In the genomic region with DNA sequence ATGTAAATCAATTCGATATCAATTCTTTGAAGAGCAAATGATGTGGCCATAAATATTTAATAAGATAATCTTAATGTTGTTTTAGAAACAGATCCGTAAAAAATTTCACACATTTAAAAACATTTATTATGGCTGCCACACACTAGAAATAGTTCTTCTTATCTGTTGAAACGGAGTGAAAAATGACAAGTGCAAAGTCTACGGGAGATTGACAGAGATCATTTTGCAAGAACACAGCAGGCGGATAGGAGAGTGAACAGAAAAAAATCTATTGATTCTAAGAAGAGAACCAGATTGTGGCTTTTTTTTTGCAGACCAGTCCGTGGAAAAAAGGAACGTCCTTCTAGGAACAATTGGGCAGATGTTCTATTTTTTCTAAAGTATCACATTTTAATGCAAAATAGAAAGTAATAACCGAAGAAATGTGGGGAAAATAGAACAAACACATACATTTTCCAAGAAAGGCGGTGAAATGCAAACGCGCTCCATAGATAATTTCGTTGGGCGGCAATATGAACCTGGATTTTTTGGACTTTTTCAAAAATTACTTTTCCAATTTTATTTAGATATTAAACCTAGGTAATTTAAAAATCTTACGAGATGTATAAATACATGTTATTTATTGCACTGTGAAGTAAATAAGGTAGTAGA, we compare ENCODE assay signal across 4 worm cellular contexts.
TF ChIP-seq lines count a peak whose summit lies in the region.

No protein-coding gene starts in this region.

TF ChIP-seq in whole organism, L1 larva, 84 proteins besides CTCF, POLR2A, EP300 and RAD21 (continued from another document):
- TF ChIP-seq fkh-10 (GFP tag; optimal IDR thresholded peaks at IDR 0.05; lab: Kevin White, UChicago) (no peak), blmp-1 (tag; optimal IDR thresholded peaks at IDR 0.05; lab: Kevin White, UChicago) (peak; percentile 9), C04F5.9 (tag; optimal IDR thresholded peaks at IDR 0.05; lab: Kevin White, UChicago) (no peak), nhr-28 (tag; optimal IDR thresholded peaks at IDR 0.05; lab: Kevin White, UChicago) (no peak), sup-37 (GFP tag; optimal IDR thresholded peaks at IDR 0.05; lab: Kevin White, UChicago) (no peak), efl-1 (optimal IDR thresholded peaks at IDR 0.05; lab: Kevin White, UChicago) (peak; percentile 55 to 70), efl-1 (GFP tag; optimal IDR thresholded peaks at IDR 0.05 in 1 of 2; lab: Kevin White, UChicago) (peak; percentile 78 to 97), lin-15B (tag; optimal IDR thresholded peaks at IDR 0.05; lab: Kevin White, UChicago) (peak; percentile 42), nhr-71 (tag; optimal IDR thresholded peaks at IDR 0.05; lab: Kevin White, UChicago) (peak; percentile 36), snu-23 (GFP tag; optimal IDR thresholded peaks at IDR 0.05; lab: Kevin White, UChicago) (peak; percentile 3), ets-5 (GFP tag; IDR thresholded peaks at IDR 0.05; lab: Robert Waterston, UW) (no peak), ztf-11 (tag; optimal IDR thresholded peaks at IDR 0.05; lab: Kevin White, UChicago) (no peak), egl-13 (tag; optimal IDR thresholded peaks at IDR 0.05; lab: Kevin White, UChicago) (no peak), grh-1 (GFP tag; IDR thresholded peaks at IDR 0.05; lab: Robert Waterston, UW) (no peak), lir-3 (tag; optimal IDR thresholded peaks at IDR 0.05; lab: Kevin White, UChicago; ENCODE audit: poor library complexity) (no peak)

TF ChIP-seq in whole organism, L2 larva, 48 proteins besides CTCF, POLR2A, EP300 and RAD21 (continued from another document):
- TF ChIP-seq lsy-2 (tag; optimal IDR thresholded peaks at IDR 0.05; lab: Kevin White, UChicago) (peak in 1 of 2 experiments; percentile 44), ama-1 (optimal IDR thresholded peaks at IDR 0.05; lab: Kevin White, UChicago) (no peak), fos-1 (tag; optimal IDR thresholded peaks at IDR 0.05; lab: Kevin White, UChicago) (no peak), lin-39 (tag; optimal IDR thresholded peaks at IDR 0.05; lab: Kevin White, UChicago) (no peak), nhr-12 (tag; optimal IDR thresholded peaks at IDR 0.05; lab: Kevin White, UChicago) (no peak), peb-1 (tag; optimal IDR thresholded peaks at IDR 0.05; lab: Kevin White, UChicago) (no peak), mdl-1 (tag; optimal IDR thresholded peaks at IDR 0.05; lab: Kevin White, UChicago) (no peak), egl-27 (tag; optimal IDR thresholded peaks at IDR 0.05; lab: Kevin White, UChicago) (no peak), nhr-11 (tag; optimal IDR thresholded peaks at IDR 0.05; lab: Kevin White, UChicago) (no peak), unc-62 (GFP tag; optimal IDR thresholded peaks at IDR 0.05; lab: Kevin White, UChicago) (no peak), mab-5 (tag; optimal IDR thresholded peaks at IDR 0.05; lab: Kevin White, UChicago) (no peak), ztf-1 (GFP tag; conservative IDR thresholded peaks at IDR 0.05; lab: Robert Waterston, UW) (no peak), nhr-25 (tag; optimal IDR thresholded peaks at IDR 0.05; lab: Kevin White, UChicago) (no peak)
TF ChIP-seq in whole organism, L2 larva: peak in this region for 4.

TF ChIP-seq in whole organism, L4 larva, 104 proteins besides CTCF, POLR2A, EP300 and RAD21 (continued from another document and continues in another):
- peak; percentile 5 for TF ChIP-seq nhr-28 (tag; optimal IDR thresholded peaks at IDR 0.05; lab: Kevin White, UChicago)
- TF ChIP-seq zfp-3 (GFP tag; conservative IDR thresholded peaks at IDR 0.05; lab: Robert Waterston, UW) = no peak
- peak; percentile 26 for TF ChIP-seq mes-2 (tag; optimal IDR thresholded peaks at IDR 0.05; lab: Kevin White, UChicago; ENCODE audit: poor library complexity, severe bottlenecking)
- TF ChIP-seq F37D6.2 (tag; optimal IDR thresholded peaks at IDR 0.05; lab: Kevin White, UChicago) = no peak
- no peak for TF ChIP-seq F49E8.2 (tag; optimal IDR thresholded peaks at IDR 0.05; lab: Kevin White, UChicago; ENCODE audit: borderline replicate concordance)
- TF ChIP-seq unc-39 (tag; optimal IDR thresholded peaks at IDR 0.05; lab: Kevin White, UChicago) = no peak
- TF ChIP-seq attf-4 (tag; optimal IDR thresholded peaks at IDR 0.05; lab: Kevin White, UChicago) = no peak
- no peak for TF ChIP-seq gei-8 (GFP tag; optimal IDR thresholded peaks at IDR 0.05; lab: Kevin White, UChicago)
- no peak for TF ChIP-seq nhr-42 (GFP tag; IDR thresholded peaks at IDR 0.05; lab: Robert Waterston, UW)
- TF ChIP-seq F10B5.3 (tag; optimal IDR thresholded peaks at IDR 0.05; lab: Kevin White, UChicago) = no peak
- no peak for TF ChIP-seq ceh-44 (GFP tag; IDR thresholded peaks at IDR 0.05; lab: Robert Waterston, UW)
- TF ChIP-seq jun-1 (tag; optimal IDR thresholded peaks at IDR 0.05; lab: Kevin White, UChicago) = no peak
- no peak for TF ChIP-seq snpc-4 (tag; optimal IDR thresholded peaks at IDR 0.05; lab: Kevin White, UChicago)
- no peak for TF ChIP-seq vab-7 (GFP tag; IDR thresholded peaks at IDR 0.05; lab: Robert Waterston, UW)
- peak; percentile 14 for TF ChIP-seq nhr-48 (tag; optimal IDR thresholded peaks at IDR 0.05; lab: Kevin White, UChicago)
- TF ChIP-seq zfp-2 (tag; optimal IDR thresholded peaks at IDR 0.05; lab: Kevin White, UChicago) = no peak
- peak in 1 of 2 experiments; percentile 87 for TF ChIP-seq unc-62 (GFP tag; optimal IDR thresholded peaks at IDR 0.05 in 1 of 2; lab: Kevin White, UChicago)
- TF ChIP-seq unc-62 (tag; optimal IDR thresholded peaks at IDR 0.05; lab: Kevin White, UChicago) = no peak
- TF ChIP-seq nhr-41 (GFP tag; IDR thresholded peaks at IDR 0.05; lab: Robert Waterston, UW) = no peak
- no peak for TF ChIP-seq D1046.2 (GFP tag; IDR thresholded peaks at IDR 0.05; lab: Robert Waterston, UW)
- TF ChIP-seq set-16 (GFP tag; IDR thresholded peaks at IDR 0.05; lab: Robert Waterston, UW) = no peak
- no peak for TF ChIP-seq madf-9 (GFP tag; conservative IDR thresholded peaks at IDR 0.05; lab: Robert Waterston, UW)
- TF ChIP-seq T20F7.1 (GFP tag; optimal IDR thresholded peaks at IDR 0.05; lab: Kevin White, UChicago) = no peak
- no peak for TF ChIP-seq ama-1 (optimal IDR thresholded peaks at IDR 0.05; lab: Kevin White, UChicago)
- TF ChIP-seq R02D3.7 (tag; optimal IDR thresholded peaks at IDR 0.05; lab: Kevin White, UChicago) = no peak
- TF ChIP-seq mxl-2 (GFP tag; conservative IDR thresholded peaks at IDR 0.05; lab: Robert Waterston, UW) = no peak
- TF ChIP-seq aha-1 (tag; lab: Kevin White, UChicago) = peak; percentile 98
- TF ChIP-seq hmg-1.1 (GFP tag; IDR thresholded peaks at IDR 0.05; lab: Robert Waterston, UW) = no peak
- TF ChIP-seq lin-15B (tag; optimal IDR thresholded peaks at IDR 0.05; lab: Kevin White, UChicago) = no peak
- no peak for TF ChIP-seq pha-4 (GFP tag; IDR thresholded peaks at IDR 0.05; lab: Robert Waterston, UW)
- TF ChIP-seq pha-4 (tag; optimal IDR thresholded peaks at IDR 0.05; lab: Kevin White, UChicago) = peak; percentile 0
- no peak for TF ChIP-seq ceh-32 (tag; optimal IDR thresholded peaks at IDR 0.05; lab: Kevin White, UChicago; ENCODE audit: poor library complexity)
- TF ChIP-seq ZK546.5 (tag; optimal IDR thresholded peaks at IDR 0.05; lab: Kevin White, UChicago) = no peak
- no peak for TF ChIP-seq fos-1 (tag; optimal IDR thresholded peaks at IDR 0.05; lab: Kevin White, UChicago)
- TF ChIP-seq tra-1 (GFP tag; IDR thresholded peaks at IDR 0.05; lab: Robert Waterston, UW) = no peak
- TF ChIP-seq dmd-6 (GFP tag; IDR thresholded peaks at IDR 0.05; lab: Robert Waterston, UW) = peak; percentile 54
- no peak for TF ChIP-seq zag-1 (tag; optimal IDR thresholded peaks at IDR 0.05; lab: Kevin White, UChicago)
- TF ChIP-seq daf-16 (GFP tag; optimal IDR thresholded peaks at IDR 0.05; lab: Kevin White, UChicago) = no peak
- peak; percentile 17 for TF ChIP-seq daf-16 (tag; optimal IDR thresholded peaks at IDR 0.05; lab: Kevin White, UChicago)
- no peak for TF ChIP-seq nhr-77 (tag; optimal IDR thresholded peaks at IDR 0.05; lab: Kevin White, UChicago)
- TF ChIP-seq dmd-8 (GFP tag; IDR thresholded peaks at IDR 0.05; lab: Robert Waterston, UW) = no peak
- TF ChIP-seq lin-29 (GFP tag; IDR thresholded peaks at IDR 0.05; lab: Robert Waterston, UW) = no peak
- no peak for TF ChIP-seq egl-27 (tag; optimal IDR thresholded peaks at IDR 0.05; lab: Kevin White, UChicago)
- TF ChIP-seq mxl-3 (GFP tag; optimal IDR thresholded peaks at IDR 0.05; lab: Kevin White, UChicago) = no peak
- TF ChIP-seq lir-3 (tag; optimal IDR thresholded peaks at IDR 0.05; lab: Kevin White, UChicago) = no peak
- no peak for TF ChIP-seq lin-13 (GFP tag; optimal IDR thresholded peaks at IDR 0.05; lab: Kevin White, UChicago)
- peak; percentile 20; the same call in 1 of the 2 replicates for TF ChIP-seq Y48G9A.11 (GFP tag; IDR thresholded peaks at IDR 0.05; lab: Robert Waterston, UW)
- no peak for TF ChIP-seq ceh-62 (tag; optimal IDR thresholded peaks at IDR 0.05; lab: Kevin White, UChicago)
- no peak for TF ChIP-seq cey-2 (tag; optimal IDR thresholded peaks at IDR 0.05; lab: Kevin White, UChicago; ENCODE audit: borderline replicate concordance, insufficient read depth)
- no peak for TF ChIP-seq snpc-1.2 (GFP tag; IDR thresholded peaks at IDR 0.05; lab: Robert Waterston, UW)
- TF ChIP-seq lin-38 (GFP tag; IDR thresholded peaks at IDR 0.05; lab: Robert Waterston, UW) = peak; percentile 92
- TF ChIP-seq mdt-29 (GFP tag; IDR thresholded peaks at IDR 0.05; lab: Robert Waterston, UW) = no peak

TF ChIP-seq in whole organism, young adult, 124 proteins besides CTCF, POLR2A, EP300 and RAD21 (continued from another document and continues in another):
- TF ChIP-seq lin-40 (tag; optimal IDR thresholded peaks at IDR 0.05; lab: Kevin White, UChicago) (peak; percentile 25), die-1 (tag; optimal IDR thresholded peaks at IDR 0.05; lab: Kevin White, UChicago) (no peak), ccch-3 (GFP tag; optimal IDR thresholded peaks at IDR 0.05; lab: Kevin White, UChicago) (no peak), ztf-3 (GFP tag; optimal IDR thresholded peaks at IDR 0.05; lab: Kevin White, UChicago) (no peak), ztf-28 (GFP tag; IDR thresholded peaks at IDR 0.05; lab: Robert Waterston, UW) (no peak), ama-1 (optimal IDR thresholded peaks at IDR 0.05; lab: Kevin White, UChicago) (no peak), ama-1 (GFP tag; optimal IDR thresholded peaks at IDR 0.05; lab: Kevin White, UChicago) (no peak), Y53G8AR.9 (GFP tag; conservative IDR thresholded peaks at IDR 0.05; lab: Robert Waterston, UW) (no peak; the same call in 1 of the 2 replicates), lsy-27 (tag; optimal IDR thresholded peaks at IDR 0.05; lab: Kevin White, UChicago; ENCODE audit: borderline replicate concordance, insufficient read depth) (no peak), hrde-1 (tag; optimal IDR thresholded peaks at IDR 0.05; lab: Kevin White, UChicago; ENCODE audit: borderline replicate concordance) (no peak), hlh-26 (GFP tag; conservative IDR thresholded peaks at IDR 0.05; lab: Robert Waterston, UW) (no peak), pha-4 (tag; optimal IDR thresholded peaks at IDR 0.05; lab: Kevin White, UChicago) (no peak), pbrm-1 (GFP tag; IDR thresholded peaks at IDR 0.05; lab: Robert Waterston, UW) (no peak), lin-26 (GFP tag; IDR thresholded peaks at IDR 0.05; lab: Robert Waterston, UW) (no peak), tbp1 (GFP tag; optimal IDR thresholded peaks at IDR 0.05; lab: Kevin White, UChicago) (no peak), T26A5.8 (tag; optimal IDR thresholded peaks at IDR 0.05; lab: Kevin White, UChicago) (no peak), F39B2.1 (GFP tag; IDR thresholded peaks at IDR 0.05; lab: Robert Waterston, UW) (no peak), fkh-3 (tag; optimal IDR thresholded peaks at IDR 0.05; lab: Kevin White, UChicago) (no peak), C17E4.6 (GFP tag; IDR thresholded peaks at IDR 0.05; lab: Robert Waterston, UW) (no peak), let-607 (tag; optimal IDR thresholded peaks at IDR 0.05; lab: Kevin White, UChicago) (no peak), lin-54 (GFP tag; optimal IDR thresholded peaks at IDR 0.05; lab: Kevin White, UChicago) (peak; percentile 41), cebp-2 (GFP tag; IDR thresholded peaks at IDR 0.05; lab: Robert Waterston, UW) (no peak), ceh-91 (GFP tag; IDR thresholded peaks at IDR 0.05; lab: Robert Waterston, UW) (no peak), hlh-12 (tag; optimal IDR thresholded peaks at IDR 0.05; lab: Kevin White, UChicago) (no peak), ceh-40 (GFP tag; IDR thresholded peaks at IDR 0.05; lab: Robert Waterston, UW) (no peak), dox-1 (GFP tag; IDR thresholded peaks at IDR 0.05; lab: Robert Waterston, UW) (no peak), rpc-1 (optimal IDR thresholded peaks at IDR 0.05; lab: Kevin White, UChicago) (no peak), rpc-1 (tag; optimal IDR thresholded peaks at IDR 0.05; lab: Kevin White, UChicago) (no peak), snpc-1.1 (tag; optimal IDR thresholded peaks at IDR 0.05; lab: Kevin White, UChicago; ENCODE audit: insufficient read depth) (no peak), B0019.2 (GFP tag; conservative IDR thresholded peaks at IDR 0.05; lab: Robert Waterston, UW) (no peak), madf-8 (GFP tag; conservative IDR thresholded peaks at IDR 0.05; lab: Robert Waterston, UW) (no peak), madf-6 (GFP tag; IDR thresholded peaks at IDR 0.05; lab: Robert Waterston, UW) (peak; percentile 35; the same call in 1 of the 2 replicates), B0336.3 (GFP tag; IDR thresholded peaks at IDR 0.05; lab: Robert Waterston, UW) (no peak), rec-8 (tag; optimal IDR thresholded peaks at IDR 0.05; lab: Kevin White, UChicago) (no peak), lag-1 (GFP tag; IDR thresholded peaks at IDR 0.05; lab: Robert Waterston, UW) (no peak), F22D6.2 (tag; optimal IDR thresholded peaks at IDR 0.05; lab: Kevin White, UChicago) (no peak), tlf-1 (GFP tag; optimal IDR thresholded peaks at IDR 0.05; lab: Kevin White, UChicago) (no peak), snpc-4 (GFP tag; optimal IDR thresholded peaks at IDR 0.05; lab: Kevin White, UChicago) (no peak), snpc-4 (tag; optimal IDR thresholded peaks at IDR 0.05; lab: Kevin White, UChicago) (no peak), B0035.1 (tag; optimal IDR thresholded peaks at IDR 0.05; lab: Kevin White, UChicago) (no peak), ztf-22 (GFP tag; optimal IDR thresholded peaks at IDR 0.05; lab: Kevin White, UChicago) (no peak), nhr-27 (tag; optimal IDR thresholded peaks at IDR 0.05; lab: Kevin White, UChicago) (no peak), nhr-179 (tag; optimal IDR thresholded peaks at IDR 0.05; lab: Kevin White, UChicago) (no peak), gei-17 (GFP tag; optimal IDR thresholded peaks at IDR 0.05; lab: Kevin White, UChicago) (no peak), ceh-58 (GFP tag; IDR thresholded peaks at IDR 0.05; lab: Robert Waterston, UW) (no peak), ceh-27 (GFP tag; optimal IDR thresholded peaks at IDR 0.05; lab: Kevin White, UChicago) (no peak), T07F8.4 (tag; optimal IDR thresholded peaks at IDR 0.05; lab: Kevin White, UChicago) (no peak), F49E8.2 (tag; optimal IDR thresholded peaks at IDR 0.05; lab: Kevin White, UChicago; ENCODE audit: insufficient read depth) (no peak), bed-1 (GFP tag; IDR thresholded peaks at IDR 0.05; lab: Robert Waterston, UW) (no peak), ceh-79 (tag; optimal IDR thresholded peaks at IDR 0.05; lab: Kevin White, UChicago) (no peak), ZK185.1 (tag; optimal IDR thresholded peaks at IDR 0.05; lab: Kevin White, UChicago; ENCODE audit: poor library complexity, severe bottlenecking) (no peak), Y95B8A.8 (GFP tag; IDR thresholded peaks at IDR 0.05; lab: Robert Waterston, UW) (no peak), efl-1 (GFP tag; optimal IDR thresholded peaks at IDR 0.05; lab: Kevin White, UChicago) (peak; percentile 57), sptf-2 (GFP tag; optimal IDR thresholded peaks at IDR 0.05; lab: Kevin White, UChicago) (no peak), B0261.1 (tag; optimal IDR thresholded peaks at IDR 0.05; lab: Kevin White, UChicago) (no peak), mxl-1 (tag; optimal IDR thresholded peaks at IDR 0.05; lab: Kevin White, UChicago) (no peak), egrh-3 (GFP tag; IDR thresholded peaks at IDR 0.05; lab: Robert Waterston, UW) (no peak), K11D2.4 (GFP tag; IDR thresholded peaks at IDR 0.05; lab: Robert Waterston, UW) (no peak), let-526 (GFP tag; IDR thresholded peaks at IDR 0.05; lab: Robert Waterston, UW) (no peak), ekl-4 (GFP tag; IDR thresholded peaks at IDR 0.05; lab: Robert Waterston, UW) (no peak)
